Worm (Caenorhabditis elegans): ENCODE data around the gene T22E5.1.
A peak's percentile ranks its signal among the peaks of the same experiment; 100 is the strongest.

T22E5.1 gene

DNA sequence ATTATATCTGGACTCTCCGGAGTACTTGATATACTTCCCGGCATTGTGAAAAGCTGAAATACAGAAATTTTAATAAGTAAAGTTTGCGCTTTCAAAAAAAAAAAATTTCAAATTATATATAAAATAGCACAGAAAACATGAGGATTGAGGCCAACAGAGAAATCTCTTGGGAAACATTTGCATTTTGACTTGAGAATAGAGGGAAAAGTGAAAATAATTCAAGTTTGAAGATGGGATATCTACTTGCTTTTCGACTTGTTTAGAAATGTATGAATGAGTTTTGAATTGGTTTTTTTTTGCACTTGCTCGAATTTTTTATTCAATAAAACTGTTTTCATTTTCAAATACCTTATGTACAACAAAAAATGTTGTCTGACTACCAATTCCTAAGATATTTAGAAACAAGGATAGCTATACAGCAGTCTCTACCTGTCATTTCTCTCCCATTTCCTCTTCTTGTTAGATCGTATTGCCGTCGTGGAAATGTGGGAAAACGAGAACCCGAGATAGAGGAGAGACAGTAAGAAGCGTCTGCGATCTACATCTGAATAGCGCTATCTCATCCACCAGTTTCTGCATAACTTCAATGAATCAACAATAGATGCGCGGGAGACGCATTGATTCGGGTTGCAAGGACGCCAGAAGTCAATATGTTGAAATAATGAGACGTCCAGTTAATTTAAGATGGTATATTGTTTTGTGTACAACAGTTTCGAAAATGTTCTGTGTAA is 3.8 kb downstream of the T22E5.1 start, which contains the start of gene T22E5.6 (continued):
- TF ChIP-seq hlh-6 (tag; optimal IDR thresholded peaks at IDR 0.05), result no peak
- TF ChIP-seq K09A11.1 (tag; optimal IDR thresholded peaks at IDR 0.05; ENCODE audit: insufficient read depth), result no peak
- TF ChIP-seq ceh-6 (GFP tag; optimal IDR thresholded peaks at IDR 0.05), result no peak
- no peak for TF ChIP-seq elt-4 (tag; optimal IDR thresholded peaks at IDR 0.05)

DNA sequence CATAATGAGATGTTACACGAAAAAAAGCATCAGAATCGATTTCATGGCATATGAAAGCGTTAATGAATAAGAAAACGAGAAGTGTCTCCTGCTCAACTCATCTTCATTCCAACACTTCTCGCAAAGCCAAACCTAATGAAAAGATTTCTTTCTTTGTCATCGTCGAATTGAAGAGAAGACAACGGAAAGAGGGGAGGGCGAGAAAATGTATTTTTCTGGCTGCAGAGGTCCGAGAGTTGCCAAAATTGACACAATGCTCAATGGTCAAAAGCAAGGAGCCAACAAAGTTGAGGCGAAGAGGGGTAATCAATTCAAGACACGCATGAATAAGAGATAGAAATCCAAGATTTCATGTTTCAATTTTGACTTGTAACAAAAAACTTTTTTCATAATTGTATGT is 6.4 kb downstream of the T22E5.1 start:
- no peak for TF ChIP-seq fax-1 (tag; optimal IDR thresholded peaks at IDR 0.05)
- TF ChIP-seq unc-42 (tag; optimal IDR thresholded peaks at IDR 0.05), result peak; percentile 81
- no peak for TF ChIP-seq C08G9.2 (tag; optimal IDR thresholded peaks at IDR 0.05)

DNA sequence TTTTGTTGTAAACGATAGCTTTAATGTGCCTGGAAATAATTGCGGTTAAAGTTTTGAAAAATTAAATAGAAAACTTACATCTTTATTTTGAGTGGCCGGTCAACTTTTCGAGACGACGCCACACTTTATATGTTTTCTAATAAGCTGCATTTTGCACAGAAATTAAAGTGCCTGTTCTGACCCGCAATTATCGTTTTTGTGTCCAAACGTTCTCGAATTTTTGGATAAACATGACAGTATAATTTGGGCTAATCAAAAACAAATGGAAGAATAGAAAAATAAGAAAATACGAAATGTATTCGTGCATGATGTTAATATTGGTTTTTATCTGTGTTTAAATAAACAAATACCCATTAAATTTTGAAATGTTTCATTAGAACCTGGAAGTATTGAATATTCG is 8.0 kb downstream of the T22E5.1 start, which contains the start of gene K10C2.12:
Gene K10C2.12, minus strand, starts transcription at position 101 of the 400 bp plus-strand sequence.
- TF ChIP-seq ceh-34 (tag; optimal IDR thresholded peaks at IDR 0.05), result no peak
- TF ChIP-seq ceh-6 (GFP tag; optimal IDR thresholded peaks at IDR 0.05), result no peak
- no peak for TF ChIP-seq hlh-6 (tag; optimal IDR thresholded peaks at IDR 0.05)
- no peak for TF ChIP-seq tbx-7 (tag; optimal IDR thresholded peaks at IDR 0.05)
- no peak for TF ChIP-seq nhr-232 (tag; optimal IDR thresholded peaks at IDR 0.05)
- TF ChIP-seq fax-1 (tag; optimal IDR thresholded peaks at IDR 0.05), result no peak
- TF ChIP-seq ceh-2 (tag; optimal IDR thresholded peaks at IDR 0.05), result no peak
- no peak for TF ChIP-seq ceh-22 (tag; optimal IDR thresholded peaks at IDR 0.05)
- no peak for TF ChIP-seq C08G9.2 (tag; optimal IDR thresholded peaks at IDR 0.05)
- TF ChIP-seq ceh-31 (tag; optimal IDR thresholded peaks at IDR 0.05), result no peak

DNA sequence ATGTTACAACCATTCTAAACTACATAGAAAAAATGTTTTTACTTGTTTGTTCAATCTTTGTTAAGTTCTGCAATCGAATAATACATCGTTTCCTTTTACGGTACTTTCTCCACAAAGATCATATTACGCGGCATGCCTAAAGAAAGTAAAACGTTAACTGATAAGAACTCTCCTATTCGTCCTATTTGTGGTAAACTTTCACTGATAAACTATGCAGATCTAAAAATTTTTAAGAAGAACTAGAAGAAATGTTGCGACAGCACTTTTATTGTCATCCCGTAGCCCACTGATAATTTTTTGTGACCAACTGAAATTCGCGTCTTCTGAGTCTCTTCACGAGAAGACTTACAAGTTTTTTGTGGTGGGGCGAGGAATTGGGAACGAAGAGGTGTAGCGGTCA is 14.5 kb downstream of the T22E5.1 start:
- TF ChIP-seq nhr-11 (tag; optimal IDR thresholded peaks at IDR 0.05), result no peak
- TF ChIP-seq T23F11.4 (GFP tag; optimal IDR thresholded peaks at IDR 0.05), result no peak
- TF ChIP-seq nfya-1 (tag; optimal IDR thresholded peaks at IDR 0.05), result no peak
- TF ChIP-seq ceh-14 (tag; optimal IDR thresholded peaks at IDR 0.05), result no peak
- TF ChIP-seq C08G9.2 (tag; optimal IDR thresholded peaks at IDR 0.05), result no peak
- TF ChIP-seq C38D4.7 (GFP tag; optimal IDR thresholded peaks at IDR 0.05), result no peak
- no peak for TF ChIP-seq che-1 (tag; optimal IDR thresholded peaks at IDR 0.05)
- TF ChIP-seq pat-9 (tag; optimal IDR thresholded peaks at IDR 0.05), result no peak
- no peak for TF ChIP-seq ceh-45 (GFP tag; IDR thresholded peaks at IDR 0.05)
- no peak for TF ChIP-seq hlh-15 (tag; optimal IDR thresholded peaks at IDR 0.05)
- no peak for TF ChIP-seq pha-2 (tag; optimal IDR thresholded peaks at IDR 0.05)
- TF ChIP-seq dve-1 (tag; optimal IDR thresholded peaks at IDR 0.05), result no peak
- no peak for TF ChIP-seq hlh-6 (tag; optimal IDR thresholded peaks at IDR 0.05)
- no peak for TF ChIP-seq unc-3 (GFP tag; conservative IDR thresholded peaks at IDR 0.05)
- no peak for TF ChIP-seq unc-3 (tag; optimal IDR thresholded peaks at IDR 0.05)
- TF ChIP-seq ttx-3 (tag; optimal IDR thresholded peaks at IDR 0.05), result no peak
- TF ChIP-seq fax-1 (tag; optimal IDR thresholded peaks at IDR 0.05), result no peak
- TF ChIP-seq pros-1 (tag; optimal IDR thresholded peaks at IDR 0.05), result no peak
- no peak for TF ChIP-seq ets-4 (tag; optimal IDR thresholded peaks at IDR 0.05)
- TF ChIP-seq unc-55 (GFP tag; optimal IDR thresholded peaks at IDR 0.05), result no peak

DNA sequence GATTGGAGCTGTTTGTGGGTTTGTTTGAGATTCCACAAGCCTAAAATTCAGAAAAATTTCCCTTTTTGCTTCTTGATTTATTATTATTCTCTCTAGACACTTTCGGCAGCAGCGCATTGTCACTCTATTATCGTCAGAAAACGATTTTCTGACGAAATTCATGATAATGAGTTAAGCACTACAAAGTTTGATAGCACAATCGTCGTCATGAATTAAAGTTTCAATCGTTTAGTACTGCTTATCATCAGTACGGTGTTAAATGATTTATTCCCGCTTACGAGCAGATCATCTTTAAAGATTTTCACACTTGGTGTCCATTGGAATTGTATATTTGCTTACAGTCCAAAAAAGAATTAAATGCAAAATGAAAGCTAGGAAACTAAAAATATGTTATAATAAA is 16.9 kb downstream of the T22E5.1 start:
- TF ChIP-seq sox-2 (GFP tag; IDR thresholded peaks at IDR 0.05) (no peak), ceh-34 (tag; optimal IDR thresholded peaks at IDR 0.05) (no peak), pros-1 (tag; optimal IDR thresholded peaks at IDR 0.05) (no peak)

DNA sequence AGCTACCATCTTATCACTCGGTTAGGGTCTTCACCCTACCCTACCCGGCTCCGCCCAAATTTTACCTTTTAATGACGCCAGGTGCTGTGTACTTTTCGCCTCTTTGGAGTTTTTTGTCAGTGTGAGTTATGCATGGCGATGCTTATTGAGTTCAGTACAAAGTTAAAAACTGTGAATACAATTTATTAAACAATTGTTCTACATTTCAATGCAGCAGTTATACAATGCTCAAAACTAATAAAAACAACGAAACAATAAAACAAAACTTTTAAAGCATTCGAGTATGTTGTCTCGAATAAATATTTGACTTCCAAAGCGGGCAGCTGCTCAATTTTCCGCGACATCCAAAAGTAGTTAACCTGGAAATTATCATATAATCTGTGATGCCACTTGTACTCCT is 17.8 kb downstream of the T22E5.1 start, which contains the start of gene ctsa-2:
Gene ctsa-2, minus strand, starts transcription at position 101 of the 400 bp plus-strand sequence.
- no peak for TF ChIP-seq pqm-1 (tag; optimal IDR thresholded peaks at IDR 0.05)
- no peak for TF ChIP-seq C08G9.2 (tag; optimal IDR thresholded peaks at IDR 0.05)
- TF ChIP-seq zip-5 (tag; optimal IDR thresholded peaks at IDR 0.05), result no peak
- TF ChIP-seq fkh-10 (GFP tag; optimal IDR thresholded peaks at IDR 0.05), result no peak
- TF ChIP-seq ceh-19 (GFP tag; optimal IDR thresholded peaks at IDR 0.05), result no peak
- no peak for TF ChIP-seq ceh-18 (tag; optimal IDR thresholded peaks at IDR 0.05)
- TF ChIP-seq hlh-30 (tag; optimal IDR thresholded peaks at IDR 0.05; ENCODE audit: insufficient read depth), result no peak
- TF ChIP-seq T23F11.4 (GFP tag; optimal IDR thresholded peaks at IDR 0.05), result no peak
- no peak for TF ChIP-seq ceh-2 (tag; optimal IDR thresholded peaks at IDR 0.05)
- TF ChIP-seq pax-1 (tag; optimal IDR thresholded peaks at IDR 0.05), result no peak
- no peak for TF ChIP-seq lin-11 (tag; optimal IDR thresholded peaks at IDR 0.05)
- TF ChIP-seq K02D7.2 (tag; optimal IDR thresholded peaks at IDR 0.05), result no peak
- no peak for TF ChIP-seq ahr-1 (tag; optimal IDR thresholded peaks at IDR 0.05)
- TF ChIP-seq mec-3 (tag; optimal IDR thresholded peaks at IDR 0.05; ENCODE audit: borderline replicate concordance), result no peak
- TF ChIP-seq nhr-232 (tag; optimal IDR thresholded peaks at IDR 0.05), result no peak
- TF ChIP-seq hlh-8 (tag; optimal IDR thresholded peaks at IDR 0.05), result no peak
